Worm (Caenorhabditis elegans) whole organism, L1 larva: ENCODE results near the gene ZK742.6.
A peak's percentile ranks its signal among the peaks of the same experiment; 100 is the strongest.

Experiments used
- C04F5.9 ChIP-seq: sonication (generic microtip); optimal IDR thresholded peaks from 2 replicates; lab custom pipeline; 2016; ENCODE audit warnings: missing genetic modification characterization, missing compliant biosample characterization
- F16B12.6 ChIP-seq: fragments of 150-350 bp; optimal IDR thresholded peaks from 2 replicates; lab custom pipeline; 2014; ENCODE audit warnings: missing biosample characterization, missing genetic modification characterization
- Y116A8C.19 ChIP-seq: sonication (generic microtip); optimal IDR thresholded peaks from 2 replicates; lab custom pipeline; 2016; ENCODE audit warnings: missing compliant biosample characterization, missing genetic modification characterization, borderline replicate concordance
- ama-1 ChIP-seq: fragments of 150-350 bp; optimal IDR thresholded peaks from 2 replicates; lab custom pipeline; 2014
- ceh-8 ChIP-seq: fragments of 200-800 bp; sonication (Bioruptor generic); optimal IDR thresholded peaks from 2 replicates; lab custom pipeline; 2018; ENCODE audit warnings: mild to moderate bottlenecking, missing genetic modification characterization, moderate library complexity, missing compliant biosample characterization
- ceh-90 ChIP-seq: sonication (generic microtip); optimal IDR thresholded peaks from 2 replicates; lab custom pipeline; 2016; ENCODE audit warnings: missing genetic modification characterization, missing compliant biosample characterization
- ces-1 ChIP-seq: fragments of 150-350 bp; optimal IDR thresholded peaks from 2 replicates; lab custom pipeline; 2014; ENCODE audit warnings: missing biosample characterization, missing genetic modification reagents, missing genetic modification characterization
- dpl-1 ChIP-seq, 3 experiments: fragments of 150-350 bp in 2 of 3; sonication (generic microtip) in 1 of 3; optimal IDR thresholded peaks; 2 replicates each; lab custom pipeline; 2014 to 2017; ENCODE audit warnings: missing biosample characterization in 3 of 3, missing genetic modification characterization in 3 of 3, missing genetic modification reagents in 3 of 3
- dsc-1 ChIP-seq: sonication (generic microtip); optimal IDR thresholded peaks from 2 replicates; lab custom pipeline; 2016; ENCODE audit warnings: mild to moderate bottlenecking, missing genetic modification characterization, missing compliant biosample characterization
- efl-1 ChIP-seq, 4 experiments: fragments of 150-350 bp; optimal IDR thresholded peaks in 3 of 4; peaks in 1 of 4; 1 replicate in 1 of 4; 2 replicates in 3 of 4; lab custom pipeline; 2014; ENCODE audit warnings: missing biosample characterization in 2 of 4, missing genetic modification characterization in 2 of 4, missing genetic modification reagents in 2 of 4
- elt-2 ChIP-seq: sonication (generic microtip); optimal IDR thresholded peaks from 2 replicates; lab custom pipeline; 2016; ENCODE audit warnings: missing genetic modification characterization, mild to moderate bottlenecking, inconsistent platforms, missing compliant biosample characterization, missing genetic modification reagents
- fos-1 ChIP-seq: fragments of 150-350 bp; optimal IDR thresholded peaks from 2 replicates; lab custom pipeline; 2014; ENCODE audit warnings: missing biosample characterization, missing genetic modification characterization
- grh-1 ChIP-seq: fragments of 200-800 bp; sonication (Bioruptor generic); IDR thresholded peaks from 2 replicates; pipeline ENCODE4 v1.3.6; 2022; ENCODE audit warnings: missing genetic modification reagents, missing genetic modification characterization, missing compliant biosample characterization
- hlh-4 ChIP-seq: sonication (generic microtip); optimal IDR thresholded peaks from 2 replicates; lab custom pipeline; 2016; ENCODE audit warnings: mild to moderate bottlenecking, missing genetic modification characterization, missing compliant biosample characterization
- irx-1 ChIP-seq: sonication (generic microtip); optimal IDR thresholded peaks from 2 replicates; lab custom pipeline; 2016; ENCODE audit warnings: missing genetic modification characterization, missing compliant biosample characterization
- jun-1 ChIP-seq: fragments of 150-350 bp; optimal IDR thresholded peaks from 2 replicates; lab custom pipeline; 2014; ENCODE audit warnings: missing biosample characterization, missing genetic modification reagents, missing genetic modification characterization
- lin-13 ChIP-seq: fragments of 150-350 bp; optimal IDR thresholded peaks from 2 replicates; lab custom pipeline; 2014; ENCODE audit warnings: missing biosample characterization, missing genetic modification reagents, missing genetic modification characterization
- lin-14 ChIP-seq: fragments of 200-800 bp; sonication (Bioruptor generic); optimal IDR thresholded peaks from 2 replicates; lab custom pipeline; 2018; ENCODE audit warnings: mild to moderate bottlenecking, missing genetic modification characterization, moderate library complexity, missing compliant biosample characterization
- lin-35 ChIP-seq, 2 experiments: fragments of 150-350 bp; optimal IDR thresholded peaks; 2 replicates each; lab custom pipeline; 2014; ENCODE audit warnings: missing biosample characterization in 2 of 2, missing genetic modification characterization in 2 of 2, missing genetic modification reagents in 2 of 2
- lsy-2 ChIP-seq, 2 experiments: fragments of 150-350 bp; optimal IDR thresholded peaks; 2 replicates each; lab custom pipeline; 2014; ENCODE audit warnings: missing biosample characterization in 2 of 2, missing genetic modification characterization in 2 of 2
- mab-9 ChIP-seq: fragments of 200-800 bp; sonication (Bioruptor generic); IDR thresholded peaks from 2 replicates; pipeline ENCODE4 v1.3.6; 2022; ENCODE audit warnings: missing genetic modification reagents, missing genetic modification characterization, missing compliant biosample characterization
- mdl-1 ChIP-seq, 2 experiments: fragments of 150-350 bp; optimal IDR thresholded peaks; 2 replicates each; lab custom pipeline; 2014 to 2017; ENCODE audit warnings: missing biosample characterization in 2 of 2, missing genetic modification characterization in 2 of 2, inconsistent platforms in 1 of 2
- nhr-12 ChIP-seq: sonication (generic microtip); optimal IDR thresholded peaks from 2 replicates; lab custom pipeline; 2017; ENCODE audit warnings: missing biosample characterization, missing genetic modification characterization
- nhr-28 ChIP-seq: fragments of 150-350 bp; optimal IDR thresholded peaks from 2 replicates; lab custom pipeline; 2014; ENCODE audit warnings: missing biosample characterization, missing genetic modification characterization
- nhr-76 ChIP-seq: sonication (generic microtip); optimal IDR thresholded peaks from 2 replicates; lab custom pipeline; 2017; ENCODE audit warnings: missing biosample characterization, missing genetic modification characterization
- nhr-84 ChIP-seq: sonication (generic microtip); optimal IDR thresholded peaks from 2 replicates; lab custom pipeline; 2017; ENCODE audit warnings: missing biosample characterization, missing genetic modification characterization
- pqm-1 ChIP-seq: sonication (generic microtip); optimal IDR thresholded peaks from 3 replicates; lab custom pipeline; 2017; ENCODE audit warnings: missing biosample characterization, missing genetic modification characterization
- rnt-1 ChIP-seq: sonication (generic microtip); optimal IDR thresholded peaks from 2 replicates; lab custom pipeline; 2016; ENCODE audit warnings: mild to moderate bottlenecking, missing genetic modification characterization, moderate library complexity, missing compliant biosample characterization
- skn-1 ChIP-seq: fragments of 150-350 bp; optimal IDR thresholded peaks from 2 replicates; lab custom pipeline; 2014; ENCODE audit warnings: missing biosample characterization, missing genetic modification characterization
- snu-23 ChIP-seq: sonication (generic microtip); optimal IDR thresholded peaks from 2 replicates; lab custom pipeline; 2016; ENCODE audit warnings: missing genetic modification characterization, missing compliant biosample characterization
- sptf-1 ChIP-seq: fragments of 150-350 bp; optimal IDR thresholded peaks from 2 replicates; lab custom pipeline; 2014; ENCODE audit warnings: missing biosample characterization, missing genetic modification characterization
- sup-37 ChIP-seq: fragments of 200-800 bp; sonication (Bioruptor generic); optimal IDR thresholded peaks from 2 replicates; lab custom pipeline; 2018; ENCODE audit warnings: mild to moderate bottlenecking, missing genetic modification characterization, missing compliant biosample characterization
- swsn-7 ChIP-seq: sonication (generic microtip); optimal IDR thresholded peaks from 2 replicates; lab custom pipeline; 2016; ENCODE audit warnings: missing genetic modification characterization, missing compliant biosample characterization
- zag-1 ChIP-seq: fragments of 150-350 bp; optimal IDR thresholded peaks from 2 replicates; lab custom pipeline; 2014; ENCODE audit warnings: missing biosample characterization, missing genetic modification characterization
- zip-4 ChIP-seq: fragments of 200-800 bp; sonication (Bioruptor generic); optimal IDR thresholded peaks from 2 replicates; lab custom pipeline; 2018; ENCODE audit warnings: mild to moderate bottlenecking, missing genetic modification characterization, moderate library complexity, missing compliant biosample characterization
- ztf-11 ChIP-seq, 2 experiments: sonication (generic microtip); optimal IDR thresholded peaks; 2 replicates each; lab custom pipeline; 2016 to 2017; ENCODE audit warnings: missing genetic modification characterization in 2 of 2, missing biosample characterization in 1 of 2, missing compliant biosample characterization in 1 of 2

The ZK742.6 gene

ce11 chrV:7814601-7815000 is at the start of gene ZK742.6:
ZK742.6 (minus strand) TSS chrV:7814942.
- TF ChIP-seq nhr-28 (tag; lab: Kevin White, UChicago) (no peak), zip-4 (GFP tag; lab: Kevin White, UChicago) (no peak), hlh-4 (tag; lab: Kevin White, UChicago) (no peak), lin-13 (no peak), zag-1 (tag; lab: Kevin White, UChicago) (no peak), lin-14 (GFP tag; lab: Kevin White, UChicago) (no peak)

DNA sequence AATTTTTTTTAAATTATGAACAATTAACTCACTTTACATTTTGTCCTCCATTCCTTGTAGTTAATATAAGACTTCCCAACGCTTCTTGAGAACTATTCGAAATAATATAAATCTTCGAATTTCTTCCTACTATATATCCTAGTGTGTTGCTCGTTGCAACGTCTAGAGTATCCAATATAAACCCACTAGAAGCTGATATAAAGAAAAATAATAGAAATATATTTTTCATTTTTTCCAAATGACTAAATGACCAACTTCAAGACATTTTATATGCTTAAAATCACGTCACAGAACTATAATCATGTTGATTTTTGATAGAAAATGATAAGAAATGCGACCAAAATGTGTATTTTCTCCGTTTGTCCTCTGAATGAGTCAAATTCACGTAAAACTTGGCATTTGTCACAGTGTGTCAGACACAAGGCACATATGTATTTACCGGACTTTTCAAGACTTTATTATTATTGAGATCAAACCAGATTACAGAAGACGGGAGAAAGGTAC is 48.3 kb upstream of the ZK742.6 start, which contains the start of gene C37C3.10:
Gene C37C3.10, minus strand, starts transcription at position 51 of the 504 bp plus-strand sequence.
- TF ChIP-seq jun-1 (no peak), grh-1 (no peak), rnt-1 (tag; lab: Kevin White, UChicago) (no peak), mdl-1 (tag; optimal IDR thresholded peaks at IDR 0.05; lab: Kevin White, UChicago) (no peak), sptf-1 (tag; lab: Kevin White, UChicago) (no peak), nhr-28 (tag; lab: Kevin White, UChicago) (no peak), pqm-1 (no peak), elt-2 (tag; lab: Kevin White, UChicago) (no peak), ceh-90 (no peak), ceh-8 (GFP tag; lab: Kevin White, UChicago) (no peak)

- TF ChIP-seq sup-37 (GFP tag; lab: Kevin White, UChicago) (no peak), fos-1 (tag; lab: Kevin White, UChicago) (no peak), ztf-11 (tag; optimal IDR thresholded peaks at IDR 0.05; lab: Kevin White, UChicago) (no peak), dsc-1 (tag; lab: Kevin White, UChicago) (no peak), snu-23 (GFP tag; lab: Kevin White, UChicago) (no peak), F16B12.6 (tag; lab: Kevin White, UChicago) (no peak), ces-1 (no peak), dpl-1 (GFP tag; optimal IDR thresholded peaks at IDR 0.05; lab: Kevin White, UChicago) (no peak), nhr-76 (tag; lab: Kevin White, UChicago) (no peak), nhr-12 (tag; lab: Kevin White, UChicago) (no peak), swsn-7 (tag; lab: Kevin White, UChicago) (no peak), nhr-84 (tag; lab: Kevin White, UChicago) (no peak), skn-1 (tag; lab: Kevin White, UChicago) (no peak)
These were observed 47.0 kb upstream of the ZK742.6 start, which contains the start of gene C37C3.17 for ce11 chrV:7861792-7862191. C37C3.17 (minus strand) TSS chrV:7861892.

DNA sequence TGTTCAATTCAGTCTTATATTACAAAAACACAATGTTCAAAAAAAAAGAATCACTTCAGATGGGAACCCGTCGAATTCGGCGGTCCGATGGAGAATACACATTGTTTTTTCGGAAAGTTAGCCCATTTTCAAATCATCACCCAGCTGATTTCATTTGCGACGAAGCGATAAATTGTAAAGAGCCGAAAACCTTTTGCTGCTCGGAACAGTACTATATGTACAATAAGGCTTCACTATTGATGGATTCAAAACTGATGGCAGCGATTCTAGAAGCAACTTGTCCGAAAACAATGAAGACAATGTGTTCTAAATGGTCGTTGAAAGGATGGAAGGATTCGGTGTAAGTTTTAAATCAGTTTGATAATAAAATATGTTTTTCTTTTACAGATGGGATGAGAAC is 43.2 kb upstream of the ZK742.6 start, which contains the start of gene C37C3.1:
Gene C37C3.1, plus strand, starts transcription at position 33 of the 400 bp plus-strand sequence.
- TF ChIP-seq C04F5.9 (tag; lab: Kevin White, UChicago) = no peak
- TF ChIP-seq ama-1 (lab: Kevin White, UChicago) = peak; percentile 47
- TF ChIP-seq zag-1 (tag; lab: Kevin White, UChicago) = no peak
- peak in 1 of 2 experiments; percentile 13 for TF ChIP-seq efl-1 (optimal IDR thresholded peaks at IDR 0.05; lab: Kevin White, UChicago)
- no peak for TF ChIP-seq efl-1 (GFP tag; optimal IDR thresholded peaks at IDR 0.05 in 1 of 2; lab: Kevin White, UChicago)
- no peak for TF ChIP-seq Y116A8C.19
- no peak for TF ChIP-seq lin-35 (GFP tag; optimal IDR thresholded peaks at IDR 0.05; lab: Kevin White, UChicago)
- no peak for TF ChIP-seq irx-1
- TF ChIP-seq lsy-2 (tag; optimal IDR thresholded peaks at IDR 0.05; lab: Kevin White, UChicago) = peak in 1 of 2 experiments; percentile 26
- no peak for TF ChIP-seq mab-9 (GFP tag; lab: Robert Waterston, UW)
